In the genomic region with DNA sequence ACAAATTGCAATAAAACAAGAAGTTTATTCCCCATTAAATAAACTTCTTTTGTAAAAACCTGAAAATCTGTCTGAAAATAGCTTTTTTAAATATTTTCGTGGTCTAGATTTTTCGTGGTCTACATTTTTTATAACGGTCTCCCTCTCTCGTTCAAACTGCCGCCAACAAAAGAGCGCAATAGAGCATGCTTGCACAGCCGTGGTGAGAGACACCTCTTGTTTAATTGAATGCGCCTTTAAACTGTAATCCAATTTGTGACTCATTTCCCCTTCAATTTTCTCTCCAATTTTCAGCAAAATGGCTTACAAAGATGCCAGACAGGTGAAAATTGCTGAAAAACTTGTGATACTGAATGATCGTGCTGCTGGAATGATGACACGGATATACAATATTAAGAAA, we compare ENCODE assay signal across 5 worm cellular contexts.
TF ChIP-seq lines count a peak whose summit lies in the region.

gex-3 (plus strand) TSS at position 295 of the 400 bp plus-strand sequence.

TF ChIP-seq in whole organism, L1 larva, 84 proteins besides CTCF, POLR2A, EP300 and RAD21 (continues in another document):
- TF ChIP-seq nhr-12 (tag; optimal IDR thresholded peaks at IDR 0.05; lab: Kevin White, UChicago): no peak
- peak; percentile 31 for TF ChIP-seq lir-3 (tag; optimal IDR thresholded peaks at IDR 0.05; lab: Kevin White, UChicago; ENCODE audit: poor library complexity)
- peak; percentile 85 for TF ChIP-seq lin-14 (GFP tag; optimal IDR thresholded peaks at IDR 0.05; lab: Kevin White, UChicago)
- no peak for TF ChIP-seq unc-62 (GFP tag; optimal IDR thresholded peaks at IDR 0.05; lab: Kevin White, UChicago)
- no peak for TF ChIP-seq zip-4 (GFP tag; optimal IDR thresholded peaks at IDR 0.05; lab: Kevin White, UChicago)
- TF ChIP-seq vab-15 (tag; optimal IDR thresholded peaks at IDR 0.05; lab: Kevin White, UChicago): peak; percentile 88
- TF ChIP-seq ztf-11 (tag; optimal IDR thresholded peaks at IDR 0.05; lab: Kevin White, UChicago): peak in 1 of 2 experiments; percentile 59
- TF ChIP-seq fkh-4 (tag; optimal IDR thresholded peaks at IDR 0.05; lab: Kevin White, UChicago; ENCODE audit: borderline replicate concordance): no peak
- TF ChIP-seq mef-2 (tag; optimal IDR thresholded peaks at IDR 0.05; lab: Kevin White, UChicago): no peak
- no peak for TF ChIP-seq sup-37 (GFP tag; optimal IDR thresholded peaks at IDR 0.05; lab: Kevin White, UChicago)
- no peak for TF ChIP-seq nhr-76 (tag; optimal IDR thresholded peaks at IDR 0.05; lab: Kevin White, UChicago)
- no peak for TF ChIP-seq egl-27 (tag; optimal IDR thresholded peaks at IDR 0.05; lab: Kevin White, UChicago)
- TF ChIP-seq nhr-84 (tag; optimal IDR thresholded peaks at IDR 0.05; lab: Kevin White, UChicago): no peak
- peak; percentile 84 for TF ChIP-seq unc-130 (tag; optimal IDR thresholded peaks at IDR 0.05; lab: Kevin White, UChicago)
- no peak for TF ChIP-seq hlh-17 (GFP tag; optimal IDR thresholded peaks at IDR 0.05; lab: Kevin White, UChicago; ENCODE audit: borderline replicate concordance)
- TF ChIP-seq sox-4 (tag; optimal IDR thresholded peaks at IDR 0.05; lab: Kevin White, UChicago): no peak
- peak; percentile 70 for TF ChIP-seq ceh-8 (GFP tag; optimal IDR thresholded peaks at IDR 0.05; lab: Kevin White, UChicago)

TF ChIP-seq in whole organism, L3 larva, 47 proteins besides CTCF, POLR2A, EP300 and RAD21 (continues in another document):
- no peak for TF ChIP-seq ceh-16 (tag; optimal IDR thresholded peaks at IDR 0.05; lab: Kevin White, UChicago)
- peak; percentile 6 for TF ChIP-seq ceh-82 (tag; optimal IDR thresholded peaks at IDR 0.05; lab: Kevin White, UChicago)
- TF ChIP-seq nhr-67 (tag; optimal IDR thresholded peaks at IDR 0.05; lab: Kevin White, UChicago): no peak
- no peak for TF ChIP-seq mml-1 (tag; optimal IDR thresholded peaks at IDR 0.05; lab: Kevin White, UChicago)
- TF ChIP-seq elt-1 (tag; optimal IDR thresholded peaks at IDR 0.05; lab: Kevin White, UChicago): no peak
- peak; percentile 98 for TF ChIP-seq lin-39 (tag; optimal IDR thresholded peaks at IDR 0.05; lab: Kevin White, UChicago)
- no peak for TF ChIP-seq sea-2 (GFP tag; optimal IDR thresholded peaks at IDR 0.05; lab: Kevin White, UChicago)
- no peak for TF ChIP-seq ztf-4 (tag; optimal IDR thresholded peaks at IDR 0.05; lab: Kevin White, UChicago)
- TF ChIP-seq hmg-11 (tag; optimal IDR thresholded peaks at IDR 0.05; lab: Kevin White, UChicago): peak; percentile 57
- peak; percentile 97 for TF ChIP-seq lin-15B (tag; optimal IDR thresholded peaks at IDR 0.05; lab: Kevin White, UChicago)
- peak; percentile 85 for TF ChIP-seq nhr-23 (tag; optimal IDR thresholded peaks at IDR 0.05; lab: Kevin White, UChicago)
- no peak for TF ChIP-seq unc-39 (tag; optimal IDR thresholded peaks at IDR 0.05; lab: Kevin White, UChicago)
- peak; percentile 91 for TF ChIP-seq egl-5 (tag; optimal IDR thresholded peaks at IDR 0.05; lab: Kevin White, UChicago)
- TF ChIP-seq nhr-28 (tag; optimal IDR thresholded peaks at IDR 0.05; lab: Kevin White, UChicago): no peak
- TF ChIP-seq fkh-2 (tag; optimal IDR thresholded peaks at IDR 0.05; lab: Kevin White, UChicago): no peak
- TF ChIP-seq lsy-12 (tag; optimal IDR thresholded peaks at IDR 0.05; lab: Kevin White, UChicago): no peak
- TF ChIP-seq aly-2 (tag; optimal IDR thresholded peaks at IDR 0.05; lab: Kevin White, UChicago): no peak
- peak; percentile 63 for TF ChIP-seq pqm-1 (tag; optimal IDR thresholded peaks at IDR 0.05; lab: Kevin White, UChicago)
- no peak for TF ChIP-seq ztf-11 (tag; optimal IDR thresholded peaks at IDR 0.05; lab: Kevin White, UChicago)

TF ChIP-seq in whole organism, early embryonic, 17 proteins besides CTCF, POLR2A, EP300 and RAD21:
- TF ChIP-seq hmg-4 (GFP tag; optimal IDR thresholded peaks at IDR 0.05; lab: Kevin White, UChicago): peak; percentile 29
- TF ChIP-seq F13C5.2 (tag; optimal IDR thresholded peaks at IDR 0.05; lab: Kevin White, UChicago): peak; percentile 52
- no peak for TF ChIP-seq tbx-11 (GFP tag; IDR thresholded peaks at IDR 0.05; lab: Robert Waterston, UW)

TF ChIP-seq in whole organism, midembryonic, 9 proteins besides CTCF, POLR2A, EP300 and RAD21:
- peak; percentile 47 for TF ChIP-seq cog-1 (tag; optimal IDR thresholded peaks at IDR 0.05; lab: Kevin White, UChicago)
- no peak for TF ChIP-seq ztf-29 (GFP tag; IDR thresholded peaks at IDR 0.05; lab: Robert Waterston, UW)

TF ChIP-seq in whole organism, young adult, 124 proteins besides CTCF, POLR2A, EP300 and RAD21 (continues in another document):
- peak; percentile 29 for TF ChIP-seq nhr-80 (tag; optimal IDR thresholded peaks at IDR 0.05; lab: Kevin White, UChicago)
- TF ChIP-seq nhr-27 (tag; optimal IDR thresholded peaks at IDR 0.05; lab: Kevin White, UChicago): no peak
- TF ChIP-seq lin-26 (GFP tag; IDR thresholded peaks at IDR 0.05; lab: Robert Waterston, UW): 0 out of 2 replicates have a peak, but pooled peaks have one; percentile 8
- no peak for TF ChIP-seq ceh-79 (tag; optimal IDR thresholded peaks at IDR 0.05; lab: Kevin White, UChicago)
- TF ChIP-seq somi-1 (GFP tag; optimal IDR thresholded peaks at IDR 0.05; lab: Kevin White, UChicago): no peak
- peak; percentile 69; the same call in 1 of the 2 replicates for TF ChIP-seq nfyb-1 (GFP tag; IDR thresholded peaks at IDR 0.05; lab: Robert Waterston, UW)
- no peak for TF ChIP-seq let-526 (GFP tag; IDR thresholded peaks at IDR 0.05; lab: Robert Waterston, UW)
- no peak for TF ChIP-seq mes-4 (tag; optimal IDR thresholded peaks at IDR 0.05; lab: Kevin White, UChicago)
- peak; percentile 65; the same call in 1 of the 2 replicates for TF ChIP-seq lir-1 (GFP tag; conservative IDR thresholded peaks at IDR 0.05; lab: Robert Waterston, UW)
- TF ChIP-seq ceh-91 (GFP tag; IDR thresholded peaks at IDR 0.05; lab: Robert Waterston, UW): peak; percentile 79
- no peak for TF ChIP-seq die-1 (tag; optimal IDR thresholded peaks at IDR 0.05; lab: Kevin White, UChicago)
- no peak for TF ChIP-seq F57A8.1 (GFP tag; optimal IDR thresholded peaks at IDR 0.05; lab: Kevin White, UChicago)
- TF ChIP-seq F10E7.11 (tag; optimal IDR thresholded peaks at IDR 0.05; lab: Kevin White, UChicago): no peak
- 0 out of 2 replicates have a peak, but pooled peaks have one; percentile 56 for TF ChIP-seq ztf-28 (GFP tag; IDR thresholded peaks at IDR 0.05; lab: Robert Waterston, UW)
- TF ChIP-seq dpl-1 (GFP tag; optimal IDR thresholded peaks at IDR 0.05; lab: Kevin White, UChicago): peak; percentile 94
- TF ChIP-seq snpc-3.4 (tag; optimal IDR thresholded peaks at IDR 0.05; lab: Kevin White, UChicago): peak; percentile 48
- no peak for TF ChIP-seq unc-130 (GFP tag; optimal IDR thresholded peaks at IDR 0.05; lab: Kevin White, UChicago)
- no peak for TF ChIP-seq sdz-38 (tag; optimal IDR thresholded peaks at IDR 0.05; lab: Kevin White, UChicago)
- no peak for TF ChIP-seq pha-4 (tag; optimal IDR thresholded peaks at IDR 0.05; lab: Kevin White, UChicago)
- TF ChIP-seq F37B4.10 (GFP tag; IDR thresholded peaks at IDR 0.05; lab: Robert Waterston, UW): no peak
- TF ChIP-seq cebp-2 (GFP tag; IDR thresholded peaks at IDR 0.05; lab: Robert Waterston, UW): no peak
- TF ChIP-seq F33H1.4 (GFP tag; IDR thresholded peaks at IDR 0.05; lab: Robert Waterston, UW): peak; percentile 91
- TF ChIP-seq ceh-40 (GFP tag; IDR thresholded peaks at IDR 0.05; lab: Robert Waterston, UW): no peak
- TF ChIP-seq F55B11.4 (tag; optimal IDR thresholded peaks at IDR 0.05; lab: Kevin White, UChicago; ENCODE audit: borderline replicate concordance, insufficient read depth): no peak
- TF ChIP-seq tbp1 (GFP tag; optimal IDR thresholded peaks at IDR 0.05; lab: Kevin White, UChicago): peak; percentile 66
- no peak for TF ChIP-seq Y56A3A.18 (GFP tag; IDR thresholded peaks at IDR 0.05; lab: Robert Waterston, UW)
- TF ChIP-seq tbx-9 (tag; optimal IDR thresholded peaks at IDR 0.05; lab: Kevin White, UChicago; ENCODE audit: borderline replicate concordance): no peak
- TF ChIP-seq nhr-120 (GFP tag; IDR thresholded peaks at IDR 0.05; lab: Robert Waterston, UW): no peak
- TF ChIP-seq mel-28 (tag; optimal IDR thresholded peaks at IDR 0.05; lab: Kevin White, UChicago; ENCODE audit: borderline replicate concordance): no peak
- TF ChIP-seq atf-7 (tag; optimal IDR thresholded peaks at IDR 0.05; lab: Kevin White, UChicago): no peak
- TF ChIP-seq ceh-100 (GFP tag; IDR thresholded peaks at IDR 0.05; lab: Robert Waterston, UW): peak; percentile 76
- peak; percentile 79 for TF ChIP-seq tlf-1 (GFP tag; optimal IDR thresholded peaks at IDR 0.05; lab: Kevin White, UChicago)
- no peak for TF ChIP-seq ccch-3 (GFP tag; optimal IDR thresholded peaks at IDR 0.05; lab: Kevin White, UChicago)
- TF ChIP-seq F39B2.1 (GFP tag; IDR thresholded peaks at IDR 0.05; lab: Robert Waterston, UW): no peak
- TF ChIP-seq rec-8 (tag; optimal IDR thresholded peaks at IDR 0.05; lab: Kevin White, UChicago): no peak
- peak; percentile 67; the same call in 1 of the 2 replicates for TF ChIP-seq madf-3 (GFP tag; IDR thresholded peaks at IDR 0.05; lab: Robert Waterston, UW)
- peak; percentile 81 for TF ChIP-seq ceh-27 (GFP tag; optimal IDR thresholded peaks at IDR 0.05; lab: Kevin White, UChicago)
- peak; percentile 48 for TF ChIP-seq ZK185.1 (tag; optimal IDR thresholded peaks at IDR 0.05; lab: Kevin White, UChicago; ENCODE audit: poor library complexity, severe bottlenecking)
- no peak for TF ChIP-seq attf-6 (GFP tag; IDR thresholded peaks at IDR 0.05; lab: Robert Waterston, UW)
- TF ChIP-seq lsy-27 (tag; optimal IDR thresholded peaks at IDR 0.05; lab: Kevin White, UChicago; ENCODE audit: borderline replicate concordance, insufficient read depth): peak; percentile 18
- no peak for TF ChIP-seq bed-1 (GFP tag; IDR thresholded peaks at IDR 0.05; lab: Robert Waterston, UW)
- no peak for TF ChIP-seq Y79H2A.3 (GFP tag; conservative IDR thresholded peaks at IDR 0.05; lab: Robert Waterston, UW)
- no peak for TF ChIP-seq hrde-1 (tag; optimal IDR thresholded peaks at IDR 0.05; lab: Kevin White, UChicago; ENCODE audit: borderline replicate concordance)
- TF ChIP-seq C17E4.6 (GFP tag; IDR thresholded peaks at IDR 0.05; lab: Robert Waterston, UW): 0 out of 2 replicates have a peak, but pooled peaks have one; percentile 32
- TF ChIP-seq sptf-2 (GFP tag; optimal IDR thresholded peaks at IDR 0.05; lab: Kevin White, UChicago): no peak
- no peak for TF ChIP-seq ztf-22 (GFP tag; optimal IDR thresholded peaks at IDR 0.05; lab: Kevin White, UChicago)
- TF ChIP-seq dpff-1 (tag; optimal IDR thresholded peaks at IDR 0.05; lab: Kevin White, UChicago): no peak
- TF ChIP-seq snpc-1.3 (tag; optimal IDR thresholded peaks at IDR 0.05; lab: Kevin White, UChicago; ENCODE audit: insufficient read depth): peak; percentile 30
- no peak for TF ChIP-seq nfya-2 (GFP tag; IDR thresholded peaks at IDR 0.05; lab: Robert Waterston, UW)

Comparison
In these comparisons a context has a peak if more than half of its experiments do, and no peak if none do; other contexts are left out.
1. Of the 8 proteins assayed by ChIP-seq in both whole organism, young adult and whole organism, L1 larva: peak only in whole organism, young adult: none; only in whole organism, L1 larva: nhr-90 and unc-130; in both: dpl-1, efl-1, lin-35 and snpc-4; in neither: 2.